Comparison of ENCODE assay signal across 3 fruit fly cellular contexts in genomic region chr3L:18064632-18065482, dm6.
TF ChIP-seq lines count a peak whose summit lies in the region.

Eip75B (minus strand) TSS chr3L:18064696.

TF ChIP-seq in whole organism, embryonic, 481 proteins besides CTCF, POLR2A, EP300 and RAD21 (continued from another document and continues in another):
- no peak for TF ChIP-seq dm (GFP tag; optimal IDR thresholded peaks at IDR 0.05; lab: Kevin White, UChicago)
- TF ChIP-seq chm (GFP tag; IDR thresholded peaks at IDR 0.05; lab: Robert Waterston, UW): no peak
- TF ChIP-seq CG9215 (GFP tag; IDR thresholded peaks at IDR 0.05; lab: Robert Waterston, UW): no peak
- TF ChIP-seq CG30403 (GFP tag; optimal IDR thresholded peaks at IDR 0.05; lab: Kevin White, UChicago): peak; percentile 31
- no peak for TF ChIP-seq crc (GFP tag; optimal IDR thresholded peaks at IDR 0.05; lab: Kevin White, UChicago)
- no peak for TF ChIP-seq CG4328 (GFP tag; optimal IDR thresholded peaks at IDR 0.05; lab: Kevin White, UChicago)
- peak; percentile 48 for TF ChIP-seq CG6689 (GFP tag; IDR thresholded peaks at IDR 0.05; lab: Robert Waterston, UW)
- TF ChIP-seq ftz-f1 (GFP tag; optimal IDR thresholded peaks at IDR 0.05; lab: Kevin White, UChicago): no peak
- TF ChIP-seq danr (GFP tag; IDR thresholded peaks at IDR 0.05; lab: Robert Waterston, UW): no peak
- TF ChIP-seq repo (GFP tag; optimal IDR thresholded peaks at IDR 0.05; lab: Kevin White, UChicago): no peak
- no peak for TF ChIP-seq CG1792 (GFP tag; optimal IDR thresholded peaks at IDR 0.05; lab: Kevin White, UChicago)
- TF ChIP-seq CG1647 (GFP tag; optimal IDR thresholded peaks at IDR 0.05; lab: Kevin White, UChicago): no peak
- no peak for TF ChIP-seq Dbx (GFP tag; IDR thresholded peaks at IDR 0.05; lab: Robert Waterston, UW)
- no peak for TF ChIP-seq NfI (GFP tag; optimal IDR thresholded peaks at IDR 0.05; lab: Kevin White, UChicago)
- TF ChIP-seq Fer2 (tag; optimal IDR thresholded peaks at IDR 0.05; lab: Kevin White, UChicago): no peak
- TF ChIP-seq jigr1 (GFP tag; IDR thresholded peaks at IDR 0.05; lab: Robert Waterston, UW): no peak
- TF ChIP-seq cato (GFP tag; optimal IDR thresholded peaks at IDR 0.05; lab: Kevin White, UChicago; ENCODE audit: borderline replicate concordance): no peak
- TF ChIP-seq CG11695 (GFP tag; IDR thresholded peaks at IDR 0.05; lab: Robert Waterston, UW): no peak
- peak; percentile 46 for TF ChIP-seq nmo (GFP tag; optimal IDR thresholded peaks at IDR 0.05; lab: Kevin White, UChicago)
- 0 out of 3 replicates have a peak, but pooled peaks have one; percentile 16 for TF ChIP-seq zen2 (GFP tag; IDR thresholded peaks at IDR 0.05; lab: Robert Waterston, UW; ENCODE audit: partially characterized antibody)
- no peak for TF ChIP-seq Blimp-1 (GFP tag; optimal IDR thresholded peaks at IDR 0.05; lab: Kevin White, UChicago)
- TF ChIP-seq bsh (GFP tag; optimal IDR thresholded peaks at IDR 0.05; lab: Kevin White, UChicago): peak in 1 of 2 experiments; percentile 37
- TF ChIP-seq gsb-n (tag; optimal IDR thresholded peaks at IDR 0.05; lab: Kevin White, UChicago): peak; percentile 12
- TF ChIP-seq Gug (GFP tag; IDR thresholded peaks at IDR 0.05; lab: Robert Waterston, UW): no peak
- no peak for TF ChIP-seq Lim3 (GFP tag; IDR thresholded peaks at IDR 0.05; lab: Robert Waterston, UW)
- no peak for TF ChIP-seq CG6791 (GFP tag; IDR thresholded peaks at IDR 0.05; lab: Robert Waterston, UW; ENCODE audit: partially characterized antibody)
- TF ChIP-seq YL-1 (GFP tag; optimal IDR thresholded peaks at IDR 0.05; lab: Kevin White, UChicago): no peak
- TF ChIP-seq CG1529 (GFP tag; optimal IDR thresholded peaks at IDR 0.05; lab: Kevin White, UChicago): peak; percentile 9
- TF ChIP-seq CG14050 (GFP tag; IDR thresholded peaks at IDR 0.05; lab: Robert Waterston, UW): no peak
- TF ChIP-seq chif (GFP tag; optimal IDR thresholded peaks at IDR 0.05; lab: Kevin White, UChicago): no peak
- no peak for TF ChIP-seq CG4360 (GFP tag; IDR thresholded peaks at IDR 0.05; lab: Robert Waterston, UW)
- TF ChIP-seq prd (optimal IDR thresholded peaks at IDR 0.05; lab: Kevin White, UChicago): no peak
- no peak for TF ChIP-seq prd (GFP tag; IDR thresholded peaks at IDR 0.05; lab: Robert Waterston, UW)
- peak; percentile 3 for TF ChIP-seq az2 (GFP tag; optimal IDR thresholded peaks at IDR 0.05; lab: Kevin White, UChicago)
- no peak for TF ChIP-seq CG7839 (tag; optimal IDR thresholded peaks at IDR 0.05; lab: Kevin White, UChicago)
- peak; percentile 18 for TF ChIP-seq CoRest (tag; optimal IDR thresholded peaks at IDR 0.05; lab: Kevin White, UChicago)
- TF ChIP-seq NFAT (GFP tag; IDR thresholded peaks at IDR 0.05; lab: Robert Waterston, UW): no peak
- TF ChIP-seq Mes4 (GFP tag; optimal IDR thresholded peaks at IDR 0.05; lab: Kevin White, UChicago): no peak
- TF ChIP-seq Sox100B (GFP tag; optimal IDR thresholded peaks at IDR 0.05; lab: Kevin White, UChicago): peak; percentile 34
- TF ChIP-seq CG11696 (GFP tag; IDR thresholded peaks at IDR 0.05; lab: Robert Waterston, UW): no peak
- peak; percentile 49 for TF ChIP-seq gem (tag; optimal IDR thresholded peaks at IDR 0.05; lab: Kevin White, UChicago)
- TF ChIP-seq CG7372 (GFP tag; IDR thresholded peaks at IDR 0.05; lab: Robert Waterston, UW): no peak
- TF ChIP-seq H15 (GFP tag; IDR thresholded peaks at IDR 0.05; lab: Robert Waterston, UW): no peak
- peak; percentile 84 for TF ChIP-seq grau (tag; optimal IDR thresholded peaks at IDR 0.05; lab: Kevin White, UChicago)
- no peak for TF ChIP-seq CG15011 (GFP tag; optimal IDR thresholded peaks at IDR 0.05; lab: Kevin White, UChicago)
- TF ChIP-seq tio (GFP tag; optimal IDR thresholded peaks at IDR 0.05; lab: Kevin White, UChicago): peak; percentile 36

TF ChIP-seq in whole organism, prepupa, 60 proteins besides CTCF, POLR2A, EP300 and RAD21 (continued from another document):
- peak; percentile 43 for TF ChIP-seq Ets21C (GFP tag; optimal IDR thresholded peaks at IDR 0.05; lab: Kevin White, UChicago)
- TF ChIP-seq CG31627 (GFP tag; optimal IDR thresholded peaks at IDR 0.05; lab: Kevin White, UChicago): peak; percentile 69
- TF ChIP-seq CG32006 (GFP tag; optimal IDR thresholded peaks at IDR 0.05; lab: Kevin White, UChicago): peak; percentile 74
- peak; percentile 0 for TF ChIP-seq vri (GFP tag; optimal IDR thresholded peaks at IDR 0.05; lab: Kevin White, UChicago)
- TF ChIP-seq CG3919 (GFP tag; optimal IDR thresholded peaks at IDR 0.05; lab: Kevin White, UChicago): peak; percentile 41
- peak; percentile 68 for TF ChIP-seq Hr4 (GFP tag; optimal IDR thresholded peaks at IDR 0.05; lab: Kevin White, UChicago)
- TF ChIP-seq net (GFP tag; optimal IDR thresholded peaks at IDR 0.05; lab: Kevin White, UChicago): peak; percentile 63
- TF ChIP-seq eg (GFP tag; IDR thresholded peaks at IDR 0.05; lab: Robert Waterston, UW): no peak; the same call in 2 of the 3 replicates
- no peak for TF ChIP-seq CG1621 (tag; optimal IDR thresholded peaks at IDR 0.05; lab: Kevin White, UChicago)
- TF ChIP-seq CG6854 (GFP tag; optimal IDR thresholded peaks at IDR 0.05; lab: Kevin White, UChicago): no peak
- peak; percentile 78 for TF ChIP-seq Sox14 (GFP tag; optimal IDR thresholded peaks at IDR 0.05; lab: Kevin White, UChicago)
- peak; percentile 48; the same call in 1 of the 2 replicates for TF ChIP-seq CG15336 (GFP tag; IDR thresholded peaks at IDR 0.05; lab: Robert Waterston, UW)
- TF ChIP-seq acj6 (GFP tag; optimal IDR thresholded peaks at IDR 0.05; lab: Kevin White, UChicago): peak; percentile 74
- peak; percentile 16 for TF ChIP-seq CG11762 (GFP tag; optimal IDR thresholded peaks at IDR 0.05; lab: Kevin White, UChicago; ENCODE audit: insufficient read depth)
- TF ChIP-seq CG16779 (tag; optimal IDR thresholded peaks at IDR 0.05; lab: Kevin White, UChicago): peak; percentile 4
- peak; percentile 67 for TF ChIP-seq spab (GFP tag; optimal IDR thresholded peaks at IDR 0.05; lab: Kevin White, UChicago)
- peak; percentile 26 for TF ChIP-seq CG4318 (GFP tag; optimal IDR thresholded peaks at IDR 0.05; lab: Kevin White, UChicago)
- TF ChIP-seq CG6808 (GFP tag; optimal IDR thresholded peaks at IDR 0.05; lab: Kevin White, UChicago): peak; percentile 65
- TF ChIP-seq Eip93F (GFP tag; optimal IDR thresholded peaks at IDR 0.05; lab: Kevin White, UChicago): no peak
- TF ChIP-seq Hr38 (GFP tag; optimal IDR thresholded peaks at IDR 0.05; lab: Kevin White, UChicago): no peak
- TF ChIP-seq svp (GFP tag; lab: Kevin White, UChicago): peak; percentile 86
- TF ChIP-seq lz (GFP tag; optimal IDR thresholded peaks at IDR 0.05; lab: Kevin White, UChicago): peak; percentile 76
- no peak for TF ChIP-seq CG7368 (GFP tag; optimal IDR thresholded peaks at IDR 0.05; lab: Kevin White, UChicago)
- TF ChIP-seq CG8632 (GFP tag; optimal IDR thresholded peaks at IDR 0.05; lab: Kevin White, UChicago): peak; percentile 60
- peak; percentile 67 for TF ChIP-seq Met (GFP tag; optimal IDR thresholded peaks at IDR 0.05; lab: Kevin White, UChicago)
- TF ChIP-seq CG6792 (GFP tag; optimal IDR thresholded peaks at IDR 0.05; lab: Kevin White, UChicago): peak; percentile 64
- peak; percentile 70 for TF ChIP-seq topi (GFP tag; optimal IDR thresholded peaks at IDR 0.05; lab: Kevin White, UChicago)
- TF ChIP-seq Gug (GFP tag; IDR thresholded peaks at IDR 0.05; lab: Robert Waterston, UW): peak; percentile 11; the same call in 1 of the 2 replicates
- no peak for TF ChIP-seq fd85E (GFP tag; optimal IDR thresholded peaks at IDR 0.05; lab: Kevin White, UChicago)
- peak; percentile 56; the same call in 2 of the 3 replicates for TF ChIP-seq CG8119 (GFP tag; IDR thresholded peaks at IDR 0.05; lab: Robert Waterston, UW)
- peak; percentile 90 for TF ChIP-seq Eip78C (GFP tag; lab: Kevin White, UChicago)
- peak; percentile 82 for TF ChIP-seq esn (GFP tag; optimal IDR thresholded peaks at IDR 0.05; lab: Kevin White, UChicago)
- peak; percentile 50 for TF ChIP-seq CG8319 (GFP tag; optimal IDR thresholded peaks at IDR 0.05; lab: Kevin White, UChicago)
- TF ChIP-seq ss (GFP tag; optimal IDR thresholded peaks at IDR 0.05; lab: Kevin White, UChicago): peak; percentile 4 to 33
- peak in 1 of 2 experiments; percentile 78 for TF ChIP-seq salr (GFP tag; optimal IDR thresholded peaks at IDR 0.05; lab: Kevin White, UChicago)
- peak; percentile 45 for TF ChIP-seq cyc (GFP tag; optimal IDR thresholded peaks at IDR 0.05; lab: Kevin White, UChicago)
- peak; percentile 67 for TF ChIP-seq CG10631 (GFP tag; optimal IDR thresholded peaks at IDR 0.05; lab: Kevin White, UChicago)
- peak; percentile 44 for TF ChIP-seq Lpt (GFP tag; optimal IDR thresholded peaks at IDR 0.05; lab: Kevin White, UChicago)

TF ChIP-seq in whole organism, wandering third instar larva, 38 proteins besides CTCF, POLR2A, EP300 and RAD21 (continued from another document):
- no peak for TF ChIP-seq jim (GFP tag; optimal IDR thresholded peaks at IDR 0.05; lab: Kevin White, UChicago)
- TF ChIP-seq CrebA (GFP tag; optimal IDR thresholded peaks at IDR 0.05; lab: Kevin White, UChicago; ENCODE audit: borderline replicate concordance): no peak
- no peak for TF ChIP-seq Abd-B (GFP tag; optimal IDR thresholded peaks at IDR 0.05; lab: Kevin White, UChicago)
- no peak for TF ChIP-seq Hr78 (GFP tag; optimal IDR thresholded peaks at IDR 0.05; lab: Kevin White, UChicago)
- peak; percentile 32 for TF ChIP-seq ey (GFP tag; optimal IDR thresholded peaks at IDR 0.05; lab: Kevin White, UChicago)
- TF ChIP-seq rgr (GFP tag; optimal IDR thresholded peaks at IDR 0.05; lab: Kevin White, UChicago): peak; percentile 45
- TF ChIP-seq fru (GFP tag; optimal IDR thresholded peaks at IDR 0.05; lab: Kevin White, UChicago): peak; percentile 57
- no peak for TF ChIP-seq Dfd (GFP tag; optimal IDR thresholded peaks at IDR 0.05; lab: Kevin White, UChicago)
